Fruit fly (Drosophila melanogaster): ENCODE data around the gene CG11686.
A peak's percentile ranks its signal among the peaks of the same experiment; 100 is the strongest.

CG11686 gene

DNA sequence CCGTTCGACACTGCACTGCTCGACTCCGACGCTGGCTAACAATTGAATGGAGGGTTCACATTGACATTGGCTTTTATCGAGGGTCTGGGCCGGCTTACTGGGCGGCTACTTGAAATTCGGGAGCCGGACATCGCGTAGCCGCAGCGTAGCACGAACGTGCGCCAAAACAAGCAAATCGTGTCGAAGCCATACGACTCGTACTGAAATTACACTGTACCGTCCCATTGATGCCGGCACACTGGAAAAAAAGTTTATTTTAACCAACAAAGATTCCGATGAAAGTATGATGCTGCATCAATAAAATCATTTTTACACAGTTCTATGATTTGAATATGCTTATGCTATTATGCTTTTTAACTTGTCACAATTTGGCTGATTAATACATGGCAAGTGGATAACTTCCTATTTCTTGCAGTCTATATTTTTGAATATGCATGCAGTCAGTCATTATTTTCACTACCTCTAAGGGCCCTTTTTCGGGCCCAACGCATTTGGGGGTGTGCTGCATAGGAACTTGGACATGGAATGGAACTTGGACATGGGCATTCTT, 28.7 kb downstream of the CG11686 start, which contains the start of gene apn (continued):
- TF ChIP-seq kni (GFP tag; optimal IDR thresholded peaks at IDR 0.05), result peak; percentile 66
- TF ChIP-seq CG10209 (GFP tag; optimal IDR thresholded peaks at IDR 0.05), result peak; percentile 11
- no peak for TF ChIP-seq CG43689 (GFP tag; IDR thresholded peaks at IDR 0.05)
- TF ChIP-seq pfk (GFP tag; optimal IDR thresholded peaks at IDR 0.05), result no peak
- no peak for TF ChIP-seq Lhr (GFP tag; optimal IDR thresholded peaks at IDR 0.05)
- TF ChIP-seq Ssrp (tag; optimal IDR thresholded peaks at IDR 0.05), result no peak
- TF ChIP-seq CoRest (tag; optimal IDR thresholded peaks at IDR 0.05), result no peak
- TF ChIP-seq odd (GFP tag; optimal IDR thresholded peaks at IDR 0.05), result no peak
- TF ChIP-seq BEAF-32 (GFP tag; optimal IDR thresholded peaks at IDR 0.05), result no peak
- no peak for TF ChIP-seq CG11456 (GFP tag; IDR thresholded peaks at IDR 0.05)
- TF ChIP-seq row (GFP tag; IDR thresholded peaks at IDR 0.05), result peak; percentile 36; the same call in 1 of the 3 replicates
- no peak for TF ChIP-seq klu (GFP tag; IDR thresholded peaks at IDR 0.05)
- TF ChIP-seq pan (optimal IDR thresholded peaks at IDR 0.05), result no peak
- no peak for TF ChIP-seq pan (GFP tag; optimal IDR thresholded peaks at IDR 0.05 in 1 of 2, IDR thresholded peaks at IDR 0.05 in 1 of 2)
- TF ChIP-seq Med (GFP tag), result no peak
- TF ChIP-seq en (GFP tag; optimal IDR thresholded peaks at IDR 0.05), result no peak
- no peak for TF ChIP-seq CG2120 (GFP tag; optimal IDR thresholded peaks at IDR 0.05)
- 0 out of 3 replicates have a peak, but pooled peaks have one; percentile 41 for TF ChIP-seq dysf (GFP tag; IDR thresholded peaks at IDR 0.05)
- no peak for TF ChIP-seq CG2889 (GFP tag; IDR thresholded peaks at IDR 0.05)
- no peak for TF ChIP-seq CG1647 (GFP tag; optimal IDR thresholded peaks at IDR 0.05)
- TF ChIP-seq Mad (GFP tag; optimal IDR thresholded peaks at IDR 0.05), result no peak
- peak; percentile 31; the same call in 1 of the 3 replicates for TF ChIP-seq CG14050 (GFP tag; IDR thresholded peaks at IDR 0.05)
- TF ChIP-seq Hmr (GFP tag; optimal IDR thresholded peaks at IDR 0.05), result no peak
- TF ChIP-seq btn (GFP tag; optimal IDR thresholded peaks at IDR 0.05), result no peak
- TF ChIP-seq pho (GFP tag; optimal IDR thresholded peaks at IDR 0.05), result no peak
- no peak for TF ChIP-seq gcm (GFP tag; optimal IDR thresholded peaks at IDR 0.05)
- TF ChIP-seq ase (GFP tag; IDR thresholded peaks at IDR 0.05), result no peak
- TF ChIP-seq CG3163 (GFP tag; optimal IDR thresholded peaks at IDR 0.05), result no peak
- peak; percentile 58 for TF ChIP-seq vvl (GFP tag; IDR thresholded peaks at IDR 0.05)
- TF ChIP-seq fd96Cb (tag; optimal IDR thresholded peaks at IDR 0.05), result peak; percentile 1
- no peak for TF ChIP-seq CG10462 (GFP tag; optimal IDR thresholded peaks at IDR 0.05)
- TF ChIP-seq CG5245 (GFP tag; optimal IDR thresholded peaks at IDR 0.05), result no peak
- no peak for TF ChIP-seq bbx (GFP tag; IDR thresholded peaks at IDR 0.05; ENCODE audit: partially characterized antibody)
- TF ChIP-seq ac (GFP tag; optimal IDR thresholded peaks at IDR 0.05), result no peak
- no peak for TF ChIP-seq Dip2 (GFP tag; IDR thresholded peaks at IDR 0.05)
- TF ChIP-seq CG8388 (GFP tag; optimal IDR thresholded peaks at IDR 0.05), result peak; percentile 37
- 0 out of 3 replicates have a peak, but pooled peaks have one; percentile 19 for TF ChIP-seq ken (GFP tag; IDR thresholded peaks at IDR 0.05)
- TF ChIP-seq dati (GFP tag; IDR thresholded peaks at IDR 0.05), result no peak
- TF ChIP-seq Mrtf (GFP tag; IDR thresholded peaks at IDR 0.05), result no peak
- no peak for TF ChIP-seq trem (tag; optimal IDR thresholded peaks at IDR 0.05)
- TF ChIP-seq Aef1 (GFP tag; IDR thresholded peaks at IDR 0.05), result no peak
- no peak for TF ChIP-seq Atf6 (GFP tag; IDR thresholded peaks at IDR 0.05)
- TF ChIP-seq Ets65A (GFP tag), result no peak
- TF ChIP-seq CG17328 (GFP tag; IDR thresholded peaks at IDR 0.05), result peak; percentile 65; the same call in 1 of the 2 replicates
- no peak for TF ChIP-seq CG11723 (GFP tag; optimal IDR thresholded peaks at IDR 0.05)
- TF ChIP-seq CG9727 (GFP tag; optimal IDR thresholded peaks at IDR 0.05), result no peak
- TF ChIP-seq Sry-β (GFP tag; optimal IDR thresholded peaks at IDR 0.05), result no peak
- TF ChIP-seq zen2 (GFP tag; IDR thresholded peaks at IDR 0.05; ENCODE audit: partially characterized antibody), result no peak
- TF ChIP-seq gcm2 (GFP tag; optimal IDR thresholded peaks at IDR 0.05), result no peak
- no peak for TF ChIP-seq cwo (GFP tag; optimal IDR thresholded peaks at IDR 0.05)
- no peak for TF ChIP-seq CG7271 (tag; optimal IDR thresholded peaks at IDR 0.05)

Data from whole organism, embryonic.